Worm (Caenorhabditis elegans): ENCODE measurements around the gene srh-20.

DNA sequence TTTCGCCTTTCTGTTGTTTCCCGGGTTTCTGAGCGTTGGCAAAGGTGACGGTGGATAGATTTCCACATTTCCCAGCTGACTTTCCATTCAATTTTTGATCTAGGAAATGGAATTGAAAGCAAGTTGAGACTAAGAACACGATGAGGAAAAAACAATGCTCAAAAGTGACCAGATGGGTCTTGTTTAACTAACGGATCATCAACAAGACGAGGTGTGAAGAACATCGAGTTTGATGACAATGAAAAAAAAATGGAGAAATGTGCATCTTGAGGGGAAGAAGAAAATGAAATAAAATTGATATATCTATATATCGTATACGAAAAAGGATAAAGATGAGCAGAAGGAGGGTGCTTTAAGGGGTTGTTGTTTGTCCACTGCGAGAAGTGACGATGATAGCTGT, 47.1 kb upstream of the srh-20 start, which contains the start of gene T19H12.6:
- TF ChIP-seq pha-4 (tag; optimal IDR thresholded peaks at IDR 0.05): no peak
- no peak for TF ChIP-seq nhr-76 (tag; optimal IDR thresholded peaks at IDR 0.05)
- no peak for TF ChIP-seq lin-13 (tag; optimal IDR thresholded peaks at IDR 0.05)
- TF ChIP-seq nhr-28 (tag; optimal IDR thresholded peaks at IDR 0.05): no peak
- no peak for TF ChIP-seq elt-3 (tag; optimal IDR thresholded peaks at IDR 0.05)
- TF ChIP-seq hlh-1 (tag; optimal IDR thresholded peaks at IDR 0.05): no peak

Measured in whole organism, mixed stage, embryonic.